Fruit fly (Drosophila melanogaster): ENCODE results near the gene Tango10.

The Tango10 gene

DNA sequence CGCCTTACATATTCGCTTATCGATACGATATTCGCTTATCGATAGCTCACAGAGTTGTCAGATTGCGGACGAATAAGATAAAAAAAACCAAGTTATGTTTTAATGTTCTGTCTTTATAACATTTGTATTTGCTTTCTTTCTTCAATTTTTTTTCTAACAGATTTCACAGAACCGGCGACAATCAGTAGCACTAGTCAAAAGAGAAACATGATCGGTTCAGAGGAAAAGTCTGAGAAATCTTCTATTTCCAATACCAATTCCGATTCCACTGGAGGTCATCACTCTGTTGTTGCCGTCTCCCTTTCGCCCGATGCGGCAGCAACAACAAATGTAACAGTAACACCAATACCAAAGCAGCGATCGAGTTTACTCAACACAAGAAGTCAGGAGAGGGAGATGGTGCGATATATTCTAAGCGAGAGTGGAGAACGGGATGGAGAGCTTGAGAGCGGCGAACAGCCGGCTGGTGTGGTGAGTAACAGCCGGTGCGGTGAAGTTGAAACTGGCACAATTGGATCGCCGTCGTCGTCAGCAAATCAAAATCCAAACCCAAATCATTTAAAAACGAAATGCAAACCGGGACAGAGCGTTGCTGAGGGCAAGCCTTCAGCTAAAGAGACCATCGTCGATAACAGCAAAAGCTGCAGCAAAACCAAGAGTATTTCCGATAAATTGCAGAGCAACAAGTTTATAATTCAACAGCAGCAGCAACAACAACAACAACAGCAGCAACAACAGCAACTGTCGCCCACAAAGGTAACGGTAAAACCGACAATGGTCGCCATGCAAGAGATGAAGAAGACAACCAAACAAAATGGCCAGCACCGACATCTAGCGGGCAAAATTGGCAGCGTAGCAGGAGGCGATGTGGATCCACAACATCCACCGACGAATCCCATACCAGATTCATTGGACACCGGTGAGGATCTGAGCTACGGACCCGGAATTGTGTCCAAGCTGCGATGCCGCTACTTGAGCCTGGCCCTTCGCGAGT is 38.2 kb upstream of the Tango10 start (continued):
- peak; percentile 19 for TF ChIP-seq sqz (GFP tag; optimal IDR thresholded peaks at IDR 0.05)
- no peak for TF ChIP-seq CkIIα-i1 (GFP tag; IDR thresholded peaks at IDR 0.05)
- TF ChIP-seq HLH54F (GFP tag; optimal IDR thresholded peaks at IDR 0.05), result peak; percentile 70
- TF ChIP-seq Med (GFP tag), result peak; percentile 93
- peak; percentile 44 for TF ChIP-seq eyg (GFP tag; optimal IDR thresholded peaks at IDR 0.05)
- TF ChIP-seq pho (GFP tag; optimal IDR thresholded peaks at IDR 0.05), result peak; percentile 71
- no peak for TF ChIP-seq hkb (optimal IDR thresholded peaks at IDR 0.05)
- TF ChIP-seq hkb (GFP tag; IDR thresholded peaks at IDR 0.05), result no peak
- TF ChIP-seq CG10147 (GFP tag; optimal IDR thresholded peaks at IDR 0.05), result peak; percentile 65
- TF ChIP-seq CG32532 (GFP tag; IDR thresholded peaks at IDR 0.05), result peak; percentile 18; the same call in 1 of the 2 replicates
- TF ChIP-seq BtbVII (GFP tag; optimal IDR thresholded peaks at IDR 0.05), result peak; percentile 59
- TF ChIP-seq pros (GFP tag; optimal IDR thresholded peaks at IDR 0.05), result peak; percentile 68
- TF ChIP-seq vfl (GFP tag; optimal IDR thresholded peaks at IDR 0.05), result peak; percentile 44
- no peak for TF ChIP-seq CG15073 (GFP tag; optimal IDR thresholded peaks at IDR 0.05)
- TF ChIP-seq en (GFP tag; optimal IDR thresholded peaks at IDR 0.05), result peak; percentile 14
- peak; percentile 73 for TF ChIP-seq ind (GFP tag; optimal IDR thresholded peaks at IDR 0.05)
- TF ChIP-seq CG15696 (tag; optimal IDR thresholded peaks at IDR 0.05), result peak; percentile 56
- peak; percentile 72; the same call in 1 of the 3 replicates for TF ChIP-seq ci (GFP tag; IDR thresholded peaks at IDR 0.05)
- TF ChIP-seq zfh1 (GFP tag; IDR thresholded peaks at IDR 0.05), result peak; percentile 42; the same call in 1 of the 3 replicates
- TF ChIP-seq PHDP (tag; optimal IDR thresholded peaks at IDR 0.05), result peak; percentile 63
- TF ChIP-seq fd96Cb (tag; optimal IDR thresholded peaks at IDR 0.05), result peak; percentile 25
- 0 out of 2 replicates have a peak, but pooled peaks have one; percentile 12 for TF ChIP-seq sna (GFP tag; IDR thresholded peaks at IDR 0.05; ENCODE audit: partially characterized antibody)
- TF ChIP-seq Fer1 (GFP tag; optimal IDR thresholded peaks at IDR 0.05), result peak; percentile 71
- TF ChIP-seq gcm (GFP tag; optimal IDR thresholded peaks at IDR 0.05), result peak; percentile 39
- peak; percentile 75 for TF ChIP-seq fu2 (GFP tag; optimal IDR thresholded peaks at IDR 0.05)
- TF ChIP-seq YL-1 (GFP tag; optimal IDR thresholded peaks at IDR 0.05), result peak; percentile 27
- TF ChIP-seq CG18262 (tag; optimal IDR thresholded peaks at IDR 0.05), result peak; percentile 61
- TF ChIP-seq Asciz (GFP tag; optimal IDR thresholded peaks at IDR 0.05), result peak; percentile 39
- no peak for TF ChIP-seq h (optimal IDR thresholded peaks at IDR 0.05)
- TF ChIP-seq bbx (GFP tag; IDR thresholded peaks at IDR 0.05; ENCODE audit: partially characterized antibody), result no peak
- peak; percentile 71 for TF ChIP-seq NfI (GFP tag; optimal IDR thresholded peaks at IDR 0.05)
- peak; percentile 79 for TF ChIP-seq CG13424 (tag; optimal IDR thresholded peaks at IDR 0.05)
- peak; percentile 77 to 85 for TF ChIP-seq Trl (optimal IDR thresholded peaks at IDR 0.05)
- peak; percentile 76 for TF ChIP-seq Trl (GFP tag; optimal IDR thresholded peaks at IDR 0.05)
- no peak for TF ChIP-seq NC2β (GFP tag; optimal IDR thresholded peaks at IDR 0.05)
- no peak for TF ChIP-seq ac (GFP tag; optimal IDR thresholded peaks at IDR 0.05)
- peak; percentile 79 for TF ChIP-seq CG2116 (GFP tag; optimal IDR thresholded peaks at IDR 0.05)
- peak; percentile 55 for TF ChIP-seq CG1647 (GFP tag; optimal IDR thresholded peaks at IDR 0.05)
- no peak for TF ChIP-seq Optix (GFP tag; IDR thresholded peaks at IDR 0.05)
- TF ChIP-seq Gug (GFP tag; IDR thresholded peaks at IDR 0.05), result no peak
- no peak; the same call in 2 of the 3 replicates for TF ChIP-seq CG14050 (GFP tag; IDR thresholded peaks at IDR 0.05)
- TF ChIP-seq Dref (GFP tag; IDR thresholded peaks at IDR 0.05), result peak; percentile 69
- TF ChIP-seq CG9609 (GFP tag; optimal IDR thresholded peaks at IDR 0.05), result peak; percentile 54
- 0 out of 2 replicates have a peak, but pooled peaks have one; percentile 33 for TF ChIP-seq E2f1 (GFP tag; IDR thresholded peaks at IDR 0.05)
- peak; percentile 62 for TF ChIP-seq CG2712 (tag; optimal IDR thresholded peaks at IDR 0.05)
- peak; percentile 46 for TF ChIP-seq Ssrp (tag; optimal IDR thresholded peaks at IDR 0.05)
- no peak for TF ChIP-seq CG12219 (GFP tag; optimal IDR thresholded peaks at IDR 0.05)
- no peak for TF ChIP-seq CG10959 (GFP tag; IDR thresholded peaks at IDR 0.05)
- TF ChIP-seq gce (GFP tag; IDR thresholded peaks at IDR 0.05), result 0 out of 3 replicates have a peak, but pooled peaks have one; percentile 21
